Worm (Caenorhabditis elegans): Measurements from ENCODE around the gene ZK688.11.
A peak's percentile ranks its signal among the peaks of the same experiment; 100 is the strongest.

- TF ChIP-seq ztf-6 (GFP tag; IDR thresholded peaks at IDR 0.05) (peak; percentile 98), nfya-1 (tag; optimal IDR thresholded peaks at IDR 0.05; ENCODE audit: borderline replicate concordance, insufficient read depth) (no peak), ztf-22 (GFP tag; optimal IDR thresholded peaks at IDR 0.05) (peak; percentile 96), tlf-1 (GFP tag; optimal IDR thresholded peaks at IDR 0.05) (peak; percentile 100)
These were observed 30.1 kb downstream of the ZK688.11 start, which contains the start of gene rpl-35 for ce11 chrIII:7854494-7855184.
